Worm (Caenorhabditis elegans) whole organism, L4 larva: ENCODE results near the gene F38B7.17.

Source experiments
- ZK546.5 ChIP-seq, 2 experiments: sonication (generic microtip); optimal IDR thresholded peaks; 2 replicates each; lab custom pipeline; 2017; ENCODE audit warnings: missing biosample characterization in 2 of 2, missing genetic modification characterization in 2 of 2
- ceh-28 ChIP-seq: fragments of 150-350 bp; optimal IDR thresholded peaks from 2 replicates; lab custom pipeline; 2014; ENCODE audit warnings: missing biosample characterization, missing genetic modification reagents, missing genetic modification characterization
- dpl-1 ChIP-seq: fragments of 150-350 bp; optimal IDR thresholded peaks from 2 replicates; lab custom pipeline; 2014; ENCODE audit warnings: missing biosample characterization, missing genetic modification reagents, missing genetic modification characterization
- lin-13 ChIP-seq: fragments of 150-350 bp; optimal IDR thresholded peaks from 2 replicates; lab custom pipeline; 2014; ENCODE audit warnings: missing biosample characterization, missing genetic modification reagents, missing genetic modification characterization
- lin-39 ChIP-seq: fragments of 150-350 bp; optimal IDR thresholded peaks from 2 replicates; lab custom pipeline; 2014; ENCODE audit warnings: missing biosample characterization, missing genetic modification reagents, missing genetic modification characterization
- nhr-237 ChIP-seq: sonication (generic microtip); optimal IDR thresholded peaks from 2 replicates; lab custom pipeline; 2017; ENCODE audit warnings: missing biosample characterization, missing genetic modification characterization
- nhr-6 ChIP-seq: fragments of 150-350 bp; optimal IDR thresholded peaks from 2 replicates; lab custom pipeline; 2014; ENCODE audit warnings: missing biosample characterization, missing genetic modification characterization
- pha-4 ChIP-seq, 2 experiments: fragments of 150-350 bp in 1 of 2; fragments of 200-800 bp in 1 of 2; sonication (Bioruptor generic) in 1 of 2; IDR thresholded peaks in 1 of 2; optimal IDR thresholded peaks in 1 of 2; 2 replicates each; pipeline versions ENCODE4 v1.3.6 to Lab custom; 2014 to 2022; ENCODE audit warnings: missing genetic modification characterization in 2 of 2, missing genetic modification reagents in 2 of 2, missing biosample characterization in 1 of 2, missing compliant biosample characterization in 1 of 2
- snpc-1.2 ChIP-seq: fragments of 200-800 bp; sonication (Bioruptor generic); IDR thresholded peaks from 2 replicates; pipeline ENCODE4 v1.3.6; 2022; ENCODE audit warnings: missing genetic modification reagents, missing genetic modification characterization, missing compliant biosample characterization
- unc-39 ChIP-seq: sonication (generic microtip); optimal IDR thresholded peaks from 2 replicates; lab custom pipeline; 2017; ENCODE audit warnings: missing biosample characterization, missing genetic modification characterization
- unc-62 ChIP-seq, 3 experiments: fragments of 150-350 bp in 1 of 3; sonication (generic microtip); optimal IDR thresholded peaks in 2 of 3; peaks in 1 of 3; 1 replicate in 1 of 3; 2 replicates in 2 of 3; lab custom pipeline; 2014 to 2017; ENCODE audit warnings: missing biosample characterization in 3 of 3, missing genetic modification characterization in 3 of 3, missing genetic modification reagents in 3 of 3, missing genotype in 1 of 3
- zag-1 ChIP-seq: fragments of 150-350 bp; optimal IDR thresholded peaks from 2 replicates; lab custom pipeline; 2014; ENCODE audit warnings: missing biosample characterization, missing genetic modification characterization
- ztf-11 ChIP-seq: fragments of 150-350 bp; optimal IDR thresholded peaks from 2 replicates; lab custom pipeline; 2014; ENCODE audit warnings: missing biosample characterization, missing genetic modification characterization

DNA sequence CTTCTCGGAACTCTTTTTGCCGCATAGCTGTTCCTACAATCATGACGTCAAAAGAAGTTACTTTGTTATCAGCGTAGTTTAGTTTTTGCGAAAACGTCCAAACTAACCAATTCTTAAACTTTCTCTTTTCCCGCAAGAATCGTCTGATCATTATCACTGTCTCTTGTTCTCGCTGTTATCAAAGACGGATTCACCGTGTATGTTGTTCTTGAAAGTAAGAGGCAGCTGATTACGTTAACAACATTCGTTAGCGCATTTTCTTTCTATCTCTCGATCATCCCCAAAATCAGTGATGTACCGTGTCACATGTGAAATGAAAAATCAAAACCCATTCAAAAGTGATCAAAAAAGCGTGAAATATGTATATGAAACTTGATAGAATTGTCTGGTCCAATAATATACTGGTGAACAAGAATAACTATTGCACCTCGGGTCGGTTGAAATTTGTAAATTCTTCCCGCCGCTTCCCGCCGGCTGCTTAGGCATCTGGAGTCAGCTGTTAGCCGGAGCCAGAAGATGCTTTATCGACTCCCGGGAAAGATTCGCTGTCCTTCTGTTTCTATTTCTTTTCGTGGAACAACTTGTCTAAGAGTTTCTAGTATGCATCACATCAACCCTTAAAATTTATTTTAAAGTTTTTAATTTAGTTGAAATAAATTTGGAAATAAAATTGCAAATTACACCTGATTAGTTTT lies 14.1 kb downstream of the F38B7.17 start:
- TF ChIP-seq lin-13 (GFP tag; lab: Kevin White, UChicago) = no peak
- no peak for TF ChIP-seq ZK546.5 (tag; optimal IDR thresholded peaks at IDR 0.05; lab: Kevin White, UChicago)
- peak in 1 of 2 experiments; percentile 79 for TF ChIP-seq unc-62 (GFP tag; optimal IDR thresholded peaks at IDR 0.05 in 1 of 2; lab: Kevin White, UChicago)
- TF ChIP-seq unc-62 (tag; optimal IDR thresholded peaks at IDR 0.05; lab: Kevin White, UChicago) = no peak
- no peak for TF ChIP-seq unc-39
- TF ChIP-seq snpc-1.2 = no peak
- no peak for TF ChIP-seq ztf-11 (tag; lab: Kevin White, UChicago)
- TF ChIP-seq lin-39 (tag; lab: Kevin White, UChicago) = no peak
- no peak for TF ChIP-seq zag-1 (tag; lab: Kevin White, UChicago)
- no peak for TF ChIP-seq nhr-237 (tag; lab: Kevin White, UChicago)
- no peak for TF ChIP-seq ceh-28 (tag; lab: Kevin White, UChicago)
- TF ChIP-seq pha-4 (GFP tag; IDR thresholded peaks at IDR 0.05; lab: Robert Waterston, UW) = no peak
- TF ChIP-seq pha-4 (tag; optimal IDR thresholded peaks at IDR 0.05; lab: Kevin White, UChicago) = no peak
- TF ChIP-seq nhr-6 (tag; lab: Kevin White, UChicago) = no peak
- TF ChIP-seq dpl-1 (GFP tag; lab: Kevin White, UChicago) = no peak
